Worm (Caenorhabditis elegans) whole organism, L3 larva: Measurements from ENCODE around the gene T23F2.4.

Source experiments
- aly-2 ChIP-seq: fragments of 150-350 bp; optimal IDR thresholded peaks from 2 replicates; lab custom pipeline; 2014; ENCODE audit warnings: missing biosample characterization, missing genetic modification characterization
- ceh-16 ChIP-seq: sonication (generic microtip); optimal IDR thresholded peaks from 2 replicates; lab custom pipeline; 2017; ENCODE audit warnings: missing biosample characterization, missing genetic modification characterization
- ceh-82 ChIP-seq: fragments of 150-350 bp; optimal IDR thresholded peaks from 2 replicates; lab custom pipeline; 2014; ENCODE audit warnings: missing biosample characterization, missing genetic modification characterization
- egl-27 ChIP-seq: sonication (generic microtip); optimal IDR thresholded peaks from 4 replicates; lab custom pipeline; 2017; ENCODE audit warnings: missing biosample characterization, missing genetic modification reagents, missing genetic modification characterization
- egl-5 ChIP-seq: fragments of 150-350 bp; optimal IDR thresholded peaks from 2 replicates; lab custom pipeline; 2017; ENCODE audit warnings: missing biosample characterization, missing genetic modification reagents, missing genetic modification characterization, inconsistent platforms
- elt-1 ChIP-seq: fragments of 150-350 bp; optimal IDR thresholded peaks from 2 replicates; lab custom pipeline; 2014; ENCODE audit warnings: missing biosample characterization, missing genetic modification characterization
- elt-2 ChIP-seq: sonication (generic microtip); optimal IDR thresholded peaks from 2 replicates; lab custom pipeline; 2016; ENCODE audit warnings: missing genetic modification reagents, mild to moderate bottlenecking, missing genetic modification characterization, missing compliant biosample characterization
- elt-3 ChIP-seq, 3 experiments: fragments of 150-350 bp in 1 of 3; sonication (generic microtip) in 2 of 3; optimal IDR thresholded peaks; 2 replicates in 2 of 3; 4 replicates in 1 of 3; lab custom pipeline; 2014 to 2017; ENCODE audit warnings: missing biosample characterization in 3 of 3, missing genetic modification characterization in 3 of 3
- fkh-10 ChIP-seq: sonication (generic microtip); optimal IDR thresholded peaks from 2 replicates; lab custom pipeline; 2017; ENCODE audit warnings: missing biosample characterization, missing genetic modification reagents, missing genetic modification characterization
- fkh-2 ChIP-seq: fragments of 150-350 bp; optimal IDR thresholded peaks from 2 replicates; lab custom pipeline; 2014; ENCODE audit warnings: missing biosample characterization, missing genetic modification reagents, missing genetic modification characterization
- fos-1 ChIP-seq: fragments of 150-350 bp; optimal IDR thresholded peaks from 2 replicates; lab custom pipeline; 2014; ENCODE audit warnings: missing biosample characterization, missing genetic modification characterization
- hmg-11 ChIP-seq: sonication (generic microtip); optimal IDR thresholded peaks from 2 replicates; lab custom pipeline; 2016; ENCODE audit warnings: missing genetic modification characterization, missing compliant biosample characterization
- jun-1 ChIP-seq: fragments of 150-350 bp; optimal IDR thresholded peaks from 2 replicates; lab custom pipeline; 2014; ENCODE audit warnings: missing biosample characterization, missing genetic modification reagents, missing genetic modification characterization
- lin-39 ChIP-seq: fragments of 150-350 bp; optimal IDR thresholded peaks from 2 replicates; lab custom pipeline; 2018; ENCODE audit warnings: missing biosample characterization, missing genetic modification reagents, missing genetic modification characterization
- lsy-12 ChIP-seq: sonication (generic microtip); optimal IDR thresholded peaks from 2 replicates; lab custom pipeline; 2016; ENCODE audit warnings: mild to moderate bottlenecking, missing genetic modification characterization, missing compliant biosample characterization
- mml-1 ChIP-seq: fragments of 150-350 bp; sonication (generic microtip); optimal IDR thresholded peaks from 3 replicates; lab custom pipeline; 2014; ENCODE audit warnings: missing biosample characterization, missing genetic modification characterization
- nfya-1 ChIP-seq: sonication (generic microtip); optimal IDR thresholded peaks from 2 replicates; lab custom pipeline; 2017; ENCODE audit warnings: missing genetic modification characterization, mild to moderate bottlenecking, missing compliant biosample characterization, antibody characterized with exemption, moderate library complexity; ENCODE audit not compliant: insufficient read depth
- nhr-11 ChIP-seq: fragments of 150-350 bp; optimal IDR thresholded peaks from 2 replicates; lab custom pipeline; 2014; ENCODE audit warnings: missing biosample characterization, missing genetic modification characterization
- nhr-12 ChIP-seq: fragments of 150-350 bp; optimal IDR thresholded peaks from 2 replicates; lab custom pipeline; 2014; ENCODE audit warnings: missing biosample characterization, missing genetic modification characterization
- nhr-23 ChIP-seq: fragments of 150-350 bp; optimal IDR thresholded peaks from 2 replicates; lab custom pipeline; 2014; ENCODE audit warnings: missing biosample characterization, missing genetic modification reagents, missing genetic modification characterization
- nhr-237 ChIP-seq: fragments of 150-350 bp; optimal IDR thresholded peaks from 2 replicates; lab custom pipeline; 2014; ENCODE audit warnings: missing biosample characterization, missing genetic modification characterization
- nhr-25 ChIP-seq: sonication (generic microtip); optimal IDR thresholded peaks from 2 replicates; lab custom pipeline; 2017; ENCODE audit warnings: missing biosample characterization, missing genetic modification characterization
- nhr-28 ChIP-seq: fragments of 150-350 bp; optimal IDR thresholded peaks from 2 replicates; lab custom pipeline; 2014; ENCODE audit warnings: missing biosample characterization, missing genetic modification characterization
- nhr-43 ChIP-seq: sonication (generic microtip); optimal IDR thresholded peaks from 2 replicates; lab custom pipeline; 2016; ENCODE audit warnings: mild to moderate bottlenecking, missing genetic modification characterization, missing compliant biosample characterization; ENCODE audit not compliant: poor library complexity, severe bottlenecking
- nhr-67 ChIP-seq: fragments of 150-350 bp; optimal IDR thresholded peaks from 2 replicates; lab custom pipeline; 2014; ENCODE audit warnings: missing biosample characterization, missing genetic modification characterization
- pha-4 ChIP-seq: fragments of 150-350 bp; optimal IDR thresholded peaks from 2 replicates; lab custom pipeline; 2014; ENCODE audit warnings: missing biosample characterization, missing genetic modification reagents, missing genetic modification characterization
- pqm-1 ChIP-seq: fragments of 150-350 bp; optimal IDR thresholded peaks from 2 replicates; lab custom pipeline; 2017; ENCODE audit warnings: missing biosample characterization, missing genetic modification characterization, inconsistent platforms
- sea-2 ChIP-seq: fragments of 150-350 bp; sonication (generic microtip); optimal IDR thresholded peaks from 4 replicates; lab custom pipeline; 2014; ENCODE audit warnings: missing biosample characterization, missing genetic modification reagents, missing genetic modification characterization
- skn-1 ChIP-seq: fragments of 150-350 bp; optimal IDR thresholded peaks from 2 replicates; lab custom pipeline; 2014; ENCODE audit warnings: missing biosample characterization, missing genetic modification characterization
- snpc-4 ChIP-seq: fragments of 150-350 bp; optimal IDR thresholded peaks from 2 replicates; lab custom pipeline; 2014; ENCODE audit warnings: missing biosample characterization, missing genetic modification characterization
- tbx-2 ChIP-seq: sonication (generic microtip); optimal IDR thresholded peaks from 2 replicates; lab custom pipeline; 2016; ENCODE audit warnings: mild to moderate bottlenecking, missing genetic modification characterization, missing compliant biosample characterization
- unc-39 ChIP-seq: sonication (generic microtip); optimal IDR thresholded peaks from 4 replicates; lab custom pipeline; 2017; ENCODE audit warnings: missing biosample characterization, missing genetic modification characterization
- unc-62 ChIP-seq: fragments of 150-350 bp; sonication (generic microtip); optimal IDR thresholded peaks from 4 replicates; lab custom pipeline; 2014; ENCODE audit warnings: missing biosample characterization, missing genetic modification reagents, missing genetic modification characterization
- zag-1 ChIP-seq: fragments of 150-350 bp; optimal IDR thresholded peaks from 2 replicates; lab custom pipeline; 2014; ENCODE audit warnings: missing biosample characterization, missing genetic modification characterization
- ztf-4 ChIP-seq: fragments of 150-350 bp; optimal IDR thresholded peaks from 2 replicates; lab custom pipeline; 2014; ENCODE audit warnings: missing biosample characterization, missing genetic modification characterization

Gene T23F2.4

ce11 chrX:5479876-5480580 lies 34.9 kb downstream of the T23F2.4 start:
- TF ChIP-seq nhr-237 (no peak), nhr-25 (tag; lab: Kevin White, UChicago) (peak; percentile 37), fos-1 (tag; lab: Kevin White, UChicago) (peak; percentile 75), pqm-1 (tag; lab: Kevin White, UChicago) (peak; percentile 70), zag-1 (tag; lab: Kevin White, UChicago) (no peak), pha-4 (tag; lab: Kevin White, UChicago) (peak; percentile 64), nhr-23 (tag; lab: Kevin White, UChicago) (peak; percentile 27), ztf-4 (tag; lab: Kevin White, UChicago) (no peak), nhr-43 (tag; lab: Kevin White, UChicago) (no peak), nhr-12 (tag; lab: Kevin White, UChicago) (no peak), skn-1 (tag; lab: Kevin White, UChicago) (no peak), elt-3 (tag; optimal IDR thresholded peaks at IDR 0.05; lab: Kevin White, UChicago) (no peak), jun-1 (tag; lab: Kevin White, UChicago) (peak; percentile 82), unc-39 (tag; lab: Kevin White, UChicago) (no peak), elt-2 (tag; lab: Kevin White, UChicago) (peak; percentile 75)
- TF ChIP-seq, all 47 proteins: peak for 7

ce11 chrX:5479300-5479811 lies 35.5 kb downstream of the T23F2.4 start, which contains the start of gene dlg-1:
Gene dlg-1 (plus strand): TSS chrX:5479700.
- no peak for TF ChIP-seq nhr-25 (tag; lab: Kevin White, UChicago)
- no peak for TF ChIP-seq egl-27 (tag; lab: Kevin White, UChicago)
- TF ChIP-seq elt-1 (tag; lab: Kevin White, UChicago): no peak
- TF ChIP-seq nhr-237: no peak
- TF ChIP-seq aly-2 (tag; lab: Kevin White, UChicago): no peak
- no peak for TF ChIP-seq unc-62 (GFP tag; lab: Kevin White, UChicago)
- TF ChIP-seq unc-39 (tag; lab: Kevin White, UChicago): no peak
- TF ChIP-seq nhr-23 (tag; lab: Kevin White, UChicago): no peak
- no peak for TF ChIP-seq fkh-2
- TF ChIP-seq pha-4 (tag; lab: Kevin White, UChicago): peak; percentile 73
- no peak for TF ChIP-seq ztf-4 (tag; lab: Kevin White, UChicago)
- TF ChIP-seq elt-2 (tag; lab: Kevin White, UChicago): peak; percentile 69
- no peak for TF ChIP-seq hmg-11

DNA sequence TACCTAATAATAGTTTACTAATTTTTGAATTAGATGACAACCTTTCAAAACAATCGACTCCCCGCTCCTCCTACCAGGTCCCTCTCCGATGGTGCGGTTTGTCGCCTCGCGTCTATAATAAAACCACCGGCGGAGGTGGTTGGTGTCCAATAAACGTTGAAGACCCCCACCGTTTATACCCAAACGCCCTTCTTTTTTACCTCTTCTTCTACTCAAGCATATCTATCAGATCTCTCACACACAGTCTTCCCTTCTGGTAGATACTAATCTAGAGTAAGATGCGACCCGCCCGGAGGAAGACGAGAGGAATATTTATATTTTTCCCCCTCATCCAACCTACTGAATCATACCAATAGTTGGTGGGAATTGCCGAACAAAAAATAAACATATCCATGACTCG lies 36.0 kb downstream of the T23F2.4 start:
- TF ChIP-seq nhr-237: no peak
- TF ChIP-seq zag-1 (tag; lab: Kevin White, UChicago): no peak
- TF ChIP-seq elt-1 (tag; lab: Kevin White, UChicago): peak; percentile 79
- TF ChIP-seq nhr-23 (tag; lab: Kevin White, UChicago): peak; percentile 4

- TF ChIP-seq sea-2 (GFP tag; lab: Kevin White, UChicago) (no peak), pqm-1 (tag; lab: Kevin White, UChicago) (peak; percentile 37), nhr-28 (no peak), elt-2 (tag; lab: Kevin White, UChicago) (peak; percentile 20), pha-4 (tag; lab: Kevin White, UChicago) (peak; percentile 60)
Observed at ce11 chrX:5477597-5477996, 37.3 kb downstream of the T23F2.4 start.

ce11 chrX:5476357-5476756 lies 38.5 kb downstream of the T23F2.4 start:
- peak; percentile 6 for TF ChIP-seq nfya-1
- TF ChIP-seq pqm-1 (tag; lab: Kevin White, UChicago): peak; percentile 38
- TF ChIP-seq elt-2 (tag; lab: Kevin White, UChicago): peak; percentile 73
- TF ChIP-seq lsy-12: no peak
- TF ChIP-seq jun-1 (tag; lab: Kevin White, UChicago): no peak
- TF ChIP-seq nhr-67 (tag; lab: Kevin White, UChicago): no peak

ce11 chrX:5475164-5475576 lies 39.7 kb downstream of the T23F2.4 start:
- TF ChIP-seq pqm-1 (tag; lab: Kevin White, UChicago) (peak; percentile 48), nhr-28 (no peak), nfya-1 (peak; percentile 67), snpc-4 (tag; lab: Kevin White, UChicago) (no peak), fos-1 (tag; lab: Kevin White, UChicago) (no peak), aly-2 (tag; lab: Kevin White, UChicago) (no peak), nhr-23 (tag; lab: Kevin White, UChicago) (peak; percentile 74), skn-1 (tag; lab: Kevin White, UChicago) (no peak), hmg-11 (peak; percentile 45), nhr-237 (no peak), pha-4 (tag; lab: Kevin White, UChicago) (peak; percentile 82), elt-1 (tag; lab: Kevin White, UChicago) (peak; percentile 9), nhr-25 (tag; lab: Kevin White, UChicago) (peak; percentile 99), ceh-82 (no peak), ceh-16 (tag; lab: Kevin White, UChicago) (no peak), zag-1 (tag; lab: Kevin White, UChicago) (no peak), egl-27 (tag; lab: Kevin White, UChicago) (peak; percentile 47), lin-39 (peak; percentile 55), lsy-12 (peak; percentile 7), nhr-12 (tag; lab: Kevin White, UChicago) (no peak), elt-2 (tag; lab: Kevin White, UChicago) (peak; percentile 67), egl-5 (no peak), fkh-10 (GFP tag; lab: Kevin White, UChicago) (no peak), nhr-11 (tag; lab: Kevin White, UChicago) (no peak), tbx-2 (tag; lab: Kevin White, UChicago) (peak; percentile 35), mml-1 (tag; lab: Kevin White, UChicago) (no peak)
